Fruit fly (Drosophila melanogaster): ENCODE data around the gene rtet.

The rtet gene

dm6 chr3R:21138220-21138754 is 30.0 kb downstream of the rtet start, which contains the start of gene meigo (continued):
- TF ChIP-seq CG18764 (GFP tag; optimal IDR thresholded peaks at IDR 0.05), result peak; percentile 58
- peak; percentile 44 for TF ChIP-seq gsb-n (tag; optimal IDR thresholded peaks at IDR 0.05)
- peak; percentile 76 for TF ChIP-seq pho (GFP tag; optimal IDR thresholded peaks at IDR 0.05)
- TF ChIP-seq gfzf (GFP tag; optimal IDR thresholded peaks at IDR 0.05), result peak; percentile 64
- TF ChIP-seq CG10366 (GFP tag; IDR thresholded peaks at IDR 0.05), result peak; percentile 39; the same call in 1 of the 2 replicates
- no peak for TF ChIP-seq CG8290 (GFP tag; optimal IDR thresholded peaks at IDR 0.05)
- TF ChIP-seq CG8290 (tag; optimal IDR thresholded peaks at IDR 0.05), result no peak
- TF ChIP-seq trem (tag; optimal IDR thresholded peaks at IDR 0.05), result peak; percentile 82
- TF ChIP-seq btn (GFP tag; optimal IDR thresholded peaks at IDR 0.05), result no peak
- TF ChIP-seq CkIIα-i1 (GFP tag; IDR thresholded peaks at IDR 0.05), result no peak
- peak; percentile 41 for TF ChIP-seq CG16815 (GFP tag; optimal IDR thresholded peaks at IDR 0.05)
- TF ChIP-seq tap (tag; optimal IDR thresholded peaks at IDR 0.05), result no peak
- no peak for TF ChIP-seq Sox102F (GFP tag; optimal IDR thresholded peaks at IDR 0.05)
- TF ChIP-seq eve (GFP tag; optimal IDR thresholded peaks at IDR 0.05), result no peak
- peak; percentile 52 for TF ChIP-seq twi (tag; optimal IDR thresholded peaks at IDR 0.05)
- TF ChIP-seq Doc2 (GFP tag; IDR thresholded peaks at IDR 0.05), result no peak
- peak; percentile 60; the same call in 1 of the 2 replicates for TF ChIP-seq CG6689 (GFP tag; IDR thresholded peaks at IDR 0.05)
- no peak for TF ChIP-seq CG17568 (GFP tag; optimal IDR thresholded peaks at IDR 0.05)
- TF ChIP-seq CG11085 (GFP tag; IDR thresholded peaks at IDR 0.05), result 0 out of 2 replicates have a peak, but pooled peaks have one; percentile 19
- peak; percentile 54 for TF ChIP-seq CG16863 (GFP tag; optimal IDR thresholded peaks at IDR 0.05)
- peak; percentile 58; the same call in 1 of the 3 replicates for TF ChIP-seq zfh1 (GFP tag; IDR thresholded peaks at IDR 0.05)
- TF ChIP-seq Neu2 (GFP tag; optimal IDR thresholded peaks at IDR 0.05; ENCODE audit: borderline replicate concordance), result no peak
- no peak for TF ChIP-seq CG17802 (tag; optimal IDR thresholded peaks at IDR 0.05)
- no peak for TF ChIP-seq gcm2 (GFP tag; optimal IDR thresholded peaks at IDR 0.05)
- TF ChIP-seq CG15479 (GFP tag; optimal IDR thresholded peaks at IDR 0.05), result no peak
- no peak for TF ChIP-seq lab (GFP tag; optimal IDR thresholded peaks at IDR 0.05)
- peak; percentile 85 for TF ChIP-seq CG2116 (GFP tag; optimal IDR thresholded peaks at IDR 0.05)
- no peak for TF ChIP-seq CG9876 (GFP tag; optimal IDR thresholded peaks at IDR 0.05)
- no peak for TF ChIP-seq MESR4 (GFP tag; optimal IDR thresholded peaks at IDR 0.05)
- TF ChIP-seq BtbVII (GFP tag; optimal IDR thresholded peaks at IDR 0.05), result peak; percentile 34
- TF ChIP-seq sob (GFP tag; IDR thresholded peaks at IDR 0.05), result peak; percentile 77
- no peak for TF ChIP-seq luna (GFP tag; optimal IDR thresholded peaks at IDR 0.05)
- TF ChIP-seq tgo (GFP tag; IDR thresholded peaks at IDR 0.05), result peak; percentile 66

dm6 chr3R:21140458-21140857 is 32.2 kb downstream of the rtet start, which contains the start of gene SNF4Agamma:
TSS of gene SNF4Agamma (plus strand) at chr3R:21140739.
- TF ChIP-seq dmrt11E (tag; optimal IDR thresholded peaks at IDR 0.05) (no peak), CG18764 (GFP tag; optimal IDR thresholded peaks at IDR 0.05) (peak; percentile 10), br (optimal IDR thresholded peaks at IDR 0.05) (no peak), Eip74EF (GFP tag; optimal IDR thresholded peaks at IDR 0.05) (no peak), Lpt (GFP tag; optimal IDR thresholded peaks at IDR 0.05) (no peak), NfI (GFP tag; optimal IDR thresholded peaks at IDR 0.05) (no peak), Mrtf (GFP tag; IDR thresholded peaks at IDR 0.05) (no peak), sna (GFP tag; IDR thresholded peaks at IDR 0.05; ENCODE audit: partially characterized antibody) (peak; percentile 82), CG31224 (GFP tag; IDR thresholded peaks at IDR 0.05) (0 out of 2 replicates have a peak, but pooled peaks have one; percentile 5), Atf-2 (GFP tag; optimal IDR thresholded peaks at IDR 0.05) (no peak), dimm (GFP tag; IDR thresholded peaks at IDR 0.05) (no peak), stc (GFP tag; IDR thresholded peaks at IDR 0.05) (no peak), vnd (GFP tag; IDR thresholded peaks at IDR 0.05; ENCODE audit: partially characterized antibody) (peak; percentile 78), CG30020 (tag; optimal IDR thresholded peaks at IDR 0.05) (peak; percentile 16), Tbp (GFP tag; optimal IDR thresholded peaks at IDR 0.05) (no peak), pnt (GFP tag; optimal IDR thresholded peaks at IDR 0.05) (no peak), CG16813 (GFP tag; IDR thresholded peaks at IDR 0.05; ENCODE audit: partially characterized antibody) (peak; percentile 77), CG32532 (GFP tag; IDR thresholded peaks at IDR 0.05) (peak; percentile 48), org-1 (GFP tag; optimal IDR thresholded peaks at IDR 0.05) (no peak), Chrac-16 (GFP tag; optimal IDR thresholded peaks at IDR 0.05) (peak; percentile 5), en (GFP tag; optimal IDR thresholded peaks at IDR 0.05) (no peak)
